Fruit fly (Drosophila melanogaster): ENCODE measurements around the gene Sfp24Ba.
A peak's percentile ranks its signal among the peaks of the same experiment; 100 is the strongest.

Gene Sfp24Ba

dm6 chr2L:3662307-3662795 is 6.0 kb downstream of the Sfp24Ba start, which contains the start of gene Drgx (continued):
- TF ChIP-seq lbe (GFP tag; optimal IDR thresholded peaks at IDR 0.05) (no peak), nerfin-1 (tag; optimal IDR thresholded peaks at IDR 0.05) (peak; percentile 64), CG3726 (GFP tag; IDR thresholded peaks at IDR 0.05) (no peak), chm (GFP tag; IDR thresholded peaks at IDR 0.05) (0 out of 2 replicates have a peak, but pooled peaks have one; percentile 37), phol (tag; optimal IDR thresholded peaks at IDR 0.05) (peak; percentile 9), zfh1 (GFP tag; IDR thresholded peaks at IDR 0.05) (0 out of 3 replicates have a peak, but pooled peaks have one; percentile 40), Adf1 (GFP tag; IDR thresholded peaks at IDR 0.05) (peak; percentile 96), Jarid2 (GFP tag; optimal IDR thresholded peaks at IDR 0.05) (peak; percentile 59), nerfin-2 (GFP tag; IDR thresholded peaks at IDR 0.05; ENCODE audit: partially characterized antibody) (peak; percentile 17; the same call in 1 of the 2 replicates), CG13287 (GFP tag; IDR thresholded peaks at IDR 0.05; ENCODE audit: partially characterized antibody) (peak; percentile 31; the same call in 1 of the 2 replicates)

dm6 chr2L:3657349-3658142 is 10.8 kb downstream of the Sfp24Ba start:
- peak; percentile 80 for TF ChIP-seq Hsf (GFP tag; optimal IDR thresholded peaks at IDR 0.05)
- TF ChIP-seq YL-1 (GFP tag; optimal IDR thresholded peaks at IDR 0.05) = no peak
- no peak for TF ChIP-seq CG10565 (GFP tag; optimal IDR thresholded peaks at IDR 0.05)
- peak; percentile 38 for TF ChIP-seq wek (GFP tag; optimal IDR thresholded peaks at IDR 0.05)
- TF ChIP-seq CG12219 (GFP tag; optimal IDR thresholded peaks at IDR 0.05) = no peak
- TF ChIP-seq NfI (GFP tag; optimal IDR thresholded peaks at IDR 0.05) = peak; percentile 59
- TF ChIP-seq cato (GFP tag; optimal IDR thresholded peaks at IDR 0.05; ENCODE audit: borderline replicate concordance) = no peak
- peak; percentile 35 for TF ChIP-seq Dad (GFP tag; optimal IDR thresholded peaks at IDR 0.05)
- TF ChIP-seq gro (GFP tag; optimal IDR thresholded peaks at IDR 0.05) = peak; percentile 14
- TF ChIP-seq CG16813 (GFP tag; IDR thresholded peaks at IDR 0.05; ENCODE audit: partially characterized antibody) = peak; percentile 62
- TF ChIP-seq ranshi (GFP tag; IDR thresholded peaks at IDR 0.05) = peak; percentile 39; the same call in 1 of the 2 replicates
- TF ChIP-seq Sry-β (GFP tag; optimal IDR thresholded peaks at IDR 0.05) = no peak
- TF ChIP-seq exex (tag; optimal IDR thresholded peaks at IDR 0.05) = no peak
- TF ChIP-seq CG4730 (GFP tag; IDR thresholded peaks at IDR 0.05) = peak; percentile 38; the same call in 1 of the 2 replicates
- no peak for TF ChIP-seq CG9437 (GFP tag; optimal IDR thresholded peaks at IDR 0.05)
- no peak for TF ChIP-seq fd64A (GFP tag; optimal IDR thresholded peaks at IDR 0.05)
- TF ChIP-seq Sry-δ (GFP tag; optimal IDR thresholded peaks at IDR 0.05) = peak; percentile 50
- TF ChIP-seq CG3847 (GFP tag; IDR thresholded peaks at IDR 0.05) = peak; percentile 44; the same call in 1 of the 2 replicates
- TF ChIP-seq jigr1 (GFP tag; IDR thresholded peaks at IDR 0.05) = no peak
- TF ChIP-seq Gug (GFP tag; IDR thresholded peaks at IDR 0.05) = 0 out of 4 replicates have a peak, but pooled peaks have one; percentile 12
- TF ChIP-seq CG1647 (GFP tag; optimal IDR thresholded peaks at IDR 0.05) = peak; percentile 66
- TF ChIP-seq CG7357 (GFP tag; IDR thresholded peaks at IDR 0.05) = no peak
- TF ChIP-seq CG9609 (GFP tag; optimal IDR thresholded peaks at IDR 0.05) = no peak
- TF ChIP-seq Antp (GFP tag; optimal IDR thresholded peaks at IDR 0.05) = peak; percentile 58
- peak; percentile 31 for TF ChIP-seq pzg (GFP tag; optimal IDR thresholded peaks at IDR 0.05)
- TF ChIP-seq CG3726 (GFP tag; IDR thresholded peaks at IDR 0.05) = no peak
- TF ChIP-seq Lpt (GFP tag; optimal IDR thresholded peaks at IDR 0.05) = no peak
- TF ChIP-seq CG18476 (GFP tag; optimal IDR thresholded peaks at IDR 0.05) = no peak
- peak; percentile 29 for TF ChIP-seq HLH54F (GFP tag; optimal IDR thresholded peaks at IDR 0.05)
- TF ChIP-seq CG17328 (GFP tag; IDR thresholded peaks at IDR 0.05) = peak; percentile 51; the same call in 1 of the 2 replicates
- no peak for TF ChIP-seq CG18619 (GFP tag; optimal IDR thresholded peaks at IDR 0.05)
- no peak for TF ChIP-seq CG14965 (GFP tag; optimal IDR thresholded peaks at IDR 0.05; ENCODE audit: borderline replicate concordance)
- peak; percentile 64 for TF ChIP-seq Hmr (GFP tag; optimal IDR thresholded peaks at IDR 0.05)
- peak; percentile 66 for TF ChIP-seq pita (GFP tag; optimal IDR thresholded peaks at IDR 0.05)
- TF ChIP-seq Sox102F (GFP tag; optimal IDR thresholded peaks at IDR 0.05) = peak; percentile 32
- peak; percentile 67 for TF ChIP-seq CG32772 (GFP tag; IDR thresholded peaks at IDR 0.05)
- no peak for TF ChIP-seq emc (GFP tag; optimal IDR thresholded peaks at IDR 0.05)
- TF ChIP-seq hbn (GFP tag; IDR thresholded peaks at IDR 0.05; ENCODE audit: partially characterized antibody) = no peak
